Fruit fly (Drosophila melanogaster) whole organism, pupa: ENCODE measurements around the gene CG12948.

Source experiments
- CG10348 ChIP-seq: fragments of 200-800 bp; sonication (Bioruptor generic); IDR thresholded peaks from 2 replicates; pipeline ENCODE4 v1.3.6; 2022; ENCODE audit warnings: missing biosample characterization, missing genetic modification characterization
- CG12605 ChIP-seq: fragments of 200-800 bp; sonication (Bioruptor generic); IDR thresholded peaks from 2 replicates; pipeline ENCODE4 v1.3.6; 2022; ENCODE audit warnings: missing biosample characterization, missing genetic modification characterization
- CG13204 ChIP-seq: fragments of 200-800 bp; sonication (Bioruptor generic); optimal IDR thresholded peaks from 2 replicates; lab custom pipeline; 2018; ENCODE audit warnings: missing biosample characterization, mild to moderate bottlenecking, missing genetic modification characterization, moderate library complexity
- CG14655 ChIP-seq: fragments of 200-800 bp; sonication (Bioruptor generic); optimal IDR thresholded peaks from 3 replicates; lab custom pipeline; 2017; ENCODE audit warnings: mild to moderate bottlenecking, missing biosample characterization, missing genetic modification reagents, missing genetic modification characterization
- CG15710 ChIP-seq: fragments of 200-800 bp; sonication (Bioruptor generic); optimal IDR thresholded peaks from 2 replicates; lab custom pipeline; 2018; ENCODE audit warnings: missing biosample characterization, mild to moderate bottlenecking, missing genetic modification characterization, moderate library complexity
- CG17806 ChIP-seq: fragments of 200-800 bp; sonication (Bioruptor generic); optimal IDR thresholded peaks from 2 replicates; lab custom pipeline; 2018; ENCODE audit warnings: missing biosample characterization, mild to moderate bottlenecking, missing genetic modification characterization, moderate library complexity
- CG32121 ChIP-seq: fragments of 200-800 bp; sonication (Bioruptor generic); IDR thresholded peaks from 2 replicates; pipeline ENCODE4 v1.3.6; 2022; ENCODE audit warnings: missing biosample characterization, missing genetic modification characterization
- CG34367 ChIP-seq: fragments of 200-800 bp; sonication (Bioruptor generic); optimal IDR thresholded peaks from 2 replicates; lab custom pipeline; 2018; ENCODE audit warnings: missing biosample characterization, mild to moderate bottlenecking, missing genetic modification characterization
- CG4496 ChIP-seq: fragments of 200-800 bp; sonication (Bioruptor generic); IDR thresholded peaks from 3 replicates; pipeline ENCODE4 v1.3.6; 2022; ENCODE audit warnings: missing biosample characterization, missing genetic modification characterization
- CG8159 ChIP-seq: fragments of 200-800 bp; sonication (Bioruptor generic); optimal IDR thresholded peaks from 3 replicates; lab custom pipeline; 2018; ENCODE audit warnings: missing biosample characterization, mild to moderate bottlenecking, missing genetic modification characterization, moderate library complexity
- CG8301 ChIP-seq: fragments of 200-800 bp; sonication (Bioruptor generic); optimal IDR thresholded peaks from 2 replicates; lab custom pipeline; 2018; ENCODE audit warnings: missing biosample characterization, mild to moderate bottlenecking, missing genetic modification characterization
- CG9948 ChIP-seq: fragments of 200-800 bp; sonication (Bioruptor generic); optimal IDR thresholded peaks from 2 replicates; lab custom pipeline; 2018; ENCODE audit warnings: missing biosample characterization, mild to moderate bottlenecking, missing genetic modification characterization, moderate library complexity
- D1 ChIP-seq: fragments of 200-800 bp; sonication (Bioruptor generic); optimal IDR thresholded peaks from 2 replicates; lab custom pipeline; 2018; ENCODE audit warnings: missing biosample characterization, mild to moderate bottlenecking, missing genetic modification characterization, moderate library complexity
- EcR ChIP-seq: fragments of 200-800 bp; sonication (Bioruptor generic); optimal IDR thresholded peaks from 3 replicates; lab custom pipeline; 2019; ENCODE audit warnings: missing biosample characterization, missing genetic modification characterization, mild to moderate bottlenecking, moderate library complexity, missing genetic modification reagents
- Ets98B ChIP-seq: fragments of 200-800 bp; sonication (Bioruptor generic); IDR thresholded peaks from 2 replicates; pipeline ENCODE4 v1.3.6; 2022; ENCODE audit warnings: missing biosample characterization, missing genetic modification characterization
- Pif1A ChIP-seq: fragments of 200-800 bp; sonication (Bioruptor generic); optimal IDR thresholded peaks from 3 replicates; lab custom pipeline; 2016; ENCODE audit warnings: missing biosample characterization, missing genetic modification characterization
- Pif1B ChIP-seq: fragments of 200-800 bp; sonication (Bioruptor generic); optimal IDR thresholded peaks from 3 replicates; lab custom pipeline; 2016; ENCODE audit warnings: missing biosample characterization, missing genetic modification characterization
- Snoo ChIP-seq: fragments of 200-800 bp; sonication (Bioruptor generic); optimal IDR thresholded peaks from 3 replicates; lab custom pipeline; 2017; ENCODE audit warnings: missing biosample characterization, mild to moderate bottlenecking, missing genetic modification characterization, inconsistent platforms
- fd96Ca ChIP-seq: fragments of 200-800 bp; sonication (Bioruptor generic); IDR thresholded peaks from 3 replicates; pipeline ENCODE4 v1.3.6; 2022; ENCODE audit warnings: missing biosample characterization, missing genetic modification characterization
- gl ChIP-seq: fragments of 200-800 bp; sonication (Bioruptor generic); optimal IDR thresholded peaks from 2 replicates; lab custom pipeline; 2018; ENCODE audit warnings: missing biosample characterization, mild to moderate bottlenecking, missing genetic modification characterization
- rn ChIP-seq: fragments of 200-800 bp; sonication (Bioruptor generic); IDR thresholded peaks from 2 replicates; pipeline ENCODE4 v1.3.6; 2022; ENCODE audit warnings: missing biosample characterization, missing genetic modification characterization

CG12948 gene

DNA sequence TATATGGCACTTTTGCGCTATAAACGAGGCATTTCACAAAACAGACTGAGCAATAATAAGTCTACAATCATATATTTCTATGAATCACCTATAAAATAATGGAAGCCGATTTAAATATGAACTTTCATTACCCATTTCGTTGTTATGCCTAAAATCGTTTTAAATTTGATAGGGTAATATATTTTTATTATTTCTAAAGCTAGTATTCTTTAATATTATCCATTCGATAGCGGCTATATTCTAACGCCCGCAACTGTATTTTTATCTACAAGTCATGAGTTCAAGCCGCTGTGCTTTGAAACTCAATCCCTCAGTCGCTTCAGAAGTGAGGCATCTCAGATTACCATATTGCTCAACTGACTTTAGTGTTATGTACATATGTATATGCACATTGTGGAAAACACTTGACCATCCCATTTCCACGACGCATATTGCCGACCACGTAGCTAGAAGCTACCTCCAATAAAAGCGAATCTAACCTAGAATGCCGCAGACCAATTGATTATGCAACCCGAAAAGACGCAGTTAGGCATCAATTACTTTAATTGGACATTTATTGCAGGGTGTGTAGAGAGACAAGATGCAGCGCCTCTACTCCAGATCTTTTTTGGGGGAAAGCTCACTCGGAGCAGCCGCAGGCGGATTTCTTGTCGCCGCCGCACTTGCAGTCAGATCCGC is 35.8 kb upstream of the CG12948 start:
- TF ChIP-seq CG34367 (tag; lab: Kevin White, UChicago) (no peak), CG9948 (tag; lab: Kevin White, UChicago) (peak; percentile 3), Pif1A (no peak), CG8159 (tag; lab: Kevin White, UChicago) (peak; percentile 21), EcR (GFP tag; lab: Kevin White, UChicago) (peak; percentile 8), rn (GFP tag; lab: Robert Waterston, UW) (no peak), CG4496 (GFP tag; lab: Robert Waterston, UW) (0 out of 3 replicates have a peak, but pooled peaks have one; percentile 21)

DNA sequence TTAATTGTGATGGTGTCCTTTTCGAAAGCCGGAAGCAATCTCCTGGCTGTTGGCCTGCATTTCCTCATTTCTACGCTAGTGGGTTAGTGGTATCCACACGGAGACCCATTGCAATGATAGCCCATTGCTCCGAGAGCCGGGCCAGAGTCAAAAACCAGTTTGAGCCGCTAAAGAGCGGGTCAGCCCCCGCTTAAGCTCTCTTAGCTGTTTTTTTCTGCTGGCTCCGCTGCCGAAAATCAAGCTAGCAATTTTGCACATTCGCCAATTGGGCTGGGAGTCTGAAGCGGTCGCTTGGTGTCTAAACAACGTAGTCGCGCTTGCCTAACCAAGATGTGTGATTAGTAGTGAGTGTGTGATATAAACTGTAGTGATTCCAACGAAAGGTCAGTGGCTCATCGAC is 32.2 kb upstream of the CG12948 start, which contains the start of gene CG12947:
CG12947 (plus strand) TSS at position 301 of the 400 bp plus-strand sequence.
- no peak; the same call in 1 of the 2 replicates for TF ChIP-seq Ets98B (GFP tag; lab: Robert Waterston, UW)
- TF ChIP-seq CG32121: 0 out of 2 replicates have a peak, but pooled peaks have one; percentile 12
- peak; percentile 21; the same call in 1 of the 3 replicates for TF ChIP-seq CG4496 (GFP tag; lab: Robert Waterston, UW)
- peak; percentile 30 for TF ChIP-seq EcR (GFP tag; lab: Kevin White, UChicago)

DNA sequence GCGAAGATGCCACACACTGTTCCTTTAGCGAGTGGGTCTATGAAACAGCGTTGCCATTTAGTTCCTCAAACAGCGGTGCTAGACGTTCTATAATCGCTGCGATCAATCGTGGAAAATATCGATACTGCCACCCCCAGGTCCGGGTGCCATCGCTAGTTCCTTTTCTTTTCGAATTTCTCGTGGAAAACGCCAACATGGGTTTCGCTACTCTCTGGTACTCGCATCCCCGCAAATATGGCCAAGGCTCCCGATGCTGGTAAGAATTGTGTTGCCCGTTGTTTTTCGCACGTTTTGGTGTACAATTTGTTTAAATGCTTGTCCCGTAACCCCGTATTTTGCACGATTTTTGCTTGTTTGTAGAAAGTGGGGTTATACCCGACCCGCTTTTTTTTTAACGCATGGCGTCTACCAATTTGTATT is 30.4 kb upstream of the CG12948 start, which contains the start of gene RpS29:
RpS29 (plus strand) TSS at position 102 of the 420 bp plus-strand sequence.
- peak; percentile 16 for TF ChIP-seq CG8301 (tag; lab: Kevin White, UChicago)
- TF ChIP-seq CG4496 (GFP tag; lab: Robert Waterston, UW): peak; percentile 78; the same call in 2 of the 3 replicates
- TF ChIP-seq CG17806 (tag; lab: Kevin White, UChicago): no peak
- peak; percentile 26; the same call in 1 of the 2 replicates for TF ChIP-seq CG32121
- TF ChIP-seq Pif1A: no peak
- peak; percentile 17 for TF ChIP-seq gl
- TF ChIP-seq CG34367 (tag; lab: Kevin White, UChicago): peak; percentile 30
- TF ChIP-seq D1 (tag; lab: Kevin White, UChicago): no peak
- TF ChIP-seq CG12605 (GFP tag; lab: Robert Waterston, UW): peak; percentile 26; the same call in 1 of the 2 replicates
- peak; percentile 41 for TF ChIP-seq CG8159 (tag; lab: Kevin White, UChicago)
- peak; percentile 64 for TF ChIP-seq Snoo
- peak; percentile 57 for TF ChIP-seq Ets98B (GFP tag; lab: Robert Waterston, UW)
- no peak for TF ChIP-seq CG10348 (GFP tag; lab: Robert Waterston, UW)
- TF ChIP-seq CG15710 (tag; lab: Kevin White, UChicago): peak; percentile 17
- no peak for TF ChIP-seq CG13204 (GFP tag; lab: Kevin White, UChicago)
- TF ChIP-seq CG9948 (tag; lab: Kevin White, UChicago): no peak
- peak; percentile 54; the same call in 1 of the 3 replicates for TF ChIP-seq fd96Ca (GFP tag; lab: Robert Waterston, UW)
- TF ChIP-seq rn (GFP tag; lab: Robert Waterston, UW): peak; percentile 38; the same call in 1 of the 2 replicates
- peak; percentile 22 for TF ChIP-seq EcR (GFP tag; lab: Kevin White, UChicago)

DNA sequence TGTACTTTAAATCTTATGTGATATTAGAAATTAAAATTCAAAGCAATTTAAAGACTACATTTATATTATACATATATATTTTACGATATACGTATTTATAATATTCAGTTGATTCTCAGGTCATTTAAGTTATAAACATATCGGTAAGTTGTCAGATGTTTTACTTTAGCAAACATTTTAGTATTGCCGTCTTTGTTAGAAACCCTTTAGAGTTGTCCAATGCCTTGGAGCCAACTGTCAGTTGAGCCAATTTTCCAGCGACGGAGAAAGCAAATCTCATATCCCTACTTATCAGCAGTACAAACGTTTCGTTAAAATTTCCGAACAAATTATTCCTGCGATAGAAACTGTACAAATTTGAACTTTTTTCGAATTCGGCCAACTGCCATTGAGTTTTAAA is 27.3 kb upstream of the CG12948 start, which contains the start of gene topi:
topi (plus strand) TSS at position 301 of the 400 bp plus-strand sequence.
- TF ChIP-seq CG12605 (GFP tag; lab: Robert Waterston, UW): no peak
- no peak for TF ChIP-seq D1 (tag; lab: Kevin White, UChicago)
- TF ChIP-seq CG8301 (tag; lab: Kevin White, UChicago): no peak
- TF ChIP-seq Ets98B (GFP tag; lab: Robert Waterston, UW): no peak
- TF ChIP-seq CG32121: no peak
- TF ChIP-seq CG13204 (GFP tag; lab: Kevin White, UChicago): no peak
- TF ChIP-seq CG15710 (tag; lab: Kevin White, UChicago): no peak
- TF ChIP-seq fd96Ca (GFP tag; lab: Robert Waterston, UW): no peak
- no peak for TF ChIP-seq Pif1A
- TF ChIP-seq EcR (GFP tag; lab: Kevin White, UChicago): no peak
- no peak for TF ChIP-seq Snoo
- TF ChIP-seq CG8159 (tag; lab: Kevin White, UChicago): no peak

DNA sequence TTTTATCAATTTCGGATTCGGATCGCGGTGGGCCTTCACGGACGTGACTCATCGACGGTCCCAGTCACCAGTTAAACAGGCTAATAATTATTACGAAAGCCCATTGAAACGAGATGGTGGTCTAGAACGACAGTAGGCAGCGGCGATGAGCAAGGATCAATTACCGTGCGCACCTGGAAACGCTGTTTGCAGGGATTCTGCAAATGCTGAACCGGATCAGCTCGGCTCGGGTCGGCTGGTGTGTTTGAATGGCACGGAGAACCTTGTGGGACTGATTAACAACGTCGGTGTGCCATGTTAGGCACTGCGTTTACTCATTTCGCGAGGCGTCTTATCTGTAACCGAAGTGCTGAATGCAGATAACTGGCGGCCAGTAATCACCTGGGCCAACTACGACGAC is 26.6 kb upstream of the CG12948 start, which contains the start of gene Whamy:
Whamy (minus strand) TSS at position 273 of the 400 bp plus-strand sequence.
- TF ChIP-seq rn (GFP tag; lab: Robert Waterston, UW): no peak

DNA sequence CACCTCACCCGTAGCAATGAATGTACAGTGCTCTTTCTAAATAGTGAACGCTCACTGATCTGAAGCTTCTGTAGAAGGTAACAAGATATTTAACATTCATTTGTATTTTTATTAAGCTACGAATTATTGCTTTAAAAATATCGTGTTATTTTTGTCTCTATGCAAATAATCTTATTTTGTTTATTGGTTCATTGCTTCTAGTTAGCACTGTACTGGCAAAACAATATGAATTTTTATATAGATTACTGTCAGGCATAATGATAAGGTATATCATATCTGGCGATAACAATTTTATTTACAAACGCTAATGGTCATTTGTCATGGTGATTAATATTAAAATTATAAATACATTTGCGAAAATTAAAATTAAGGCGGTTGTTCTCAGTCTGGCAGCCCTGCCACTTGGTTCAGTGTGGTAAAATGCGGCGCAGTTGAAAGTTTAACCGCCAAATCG is 24.0 kb upstream of the CG12948 start, which contains the start of gene CG9471:
CG9471 (minus strand) TSS at position 24 of the 454 bp plus-strand sequence.
- TF ChIP-seq CG8301 (tag; lab: Kevin White, UChicago) (peak; percentile 91), CG8159 (tag; lab: Kevin White, UChicago) (peak; percentile 91), Snoo (peak; percentile 92), CG12605 (GFP tag; lab: Robert Waterston, UW) (peak; percentile 94), Pif1B (peak; percentile 93), CG10348 (GFP tag; lab: Robert Waterston, UW) (peak; percentile 59), Ets98B (GFP tag; lab: Robert Waterston, UW) (peak; percentile 95), CG14655 (GFP tag; lab: Kevin White, UChicago) (no peak), CG4496 (GFP tag; lab: Robert Waterston, UW) (peak; percentile 97), fd96Ca (GFP tag; lab: Robert Waterston, UW) (peak; percentile 42; the same call in 1 of the 3 replicates), CG9948 (tag; lab: Kevin White, UChicago) (peak; percentile 89), CG32121 (peak; percentile 91), gl (peak; percentile 77), CG13204 (GFP tag; lab: Kevin White, UChicago) (no peak), rn (GFP tag; lab: Robert Waterston, UW) (peak; percentile 82), D1 (tag; lab: Kevin White, UChicago) (no peak), CG34367 (tag; lab: Kevin White, UChicago) (peak; percentile 89), EcR (GFP tag; lab: Kevin White, UChicago) (peak; percentile 25), Pif1A (peak; percentile 95), CG15710 (tag; lab: Kevin White, UChicago) (peak; percentile 91), CG17806 (tag; lab: Kevin White, UChicago) (peak; percentile 93)
